Worm (Caenorhabditis elegans) whole organism, young adult: ENCODE results near the gene K11H3.2.

Experiments used
- B0035.1 ChIP-seq: sonication (generic microtip); optimal IDR thresholded peaks from 2 replicates; lab custom pipeline; 2016; ENCODE audit warnings: missing genetic modification characterization, mild to moderate bottlenecking, missing compliant biosample characterization, missing genotype, missing genetic modification reagents
- D2030.7 ChIP-seq: fragments of 200-800 bp; sonication (Bioruptor generic); IDR thresholded peaks from 2 replicates; pipeline ENCODE4 v1.3.6; 2022; ENCODE audit warnings: missing genetic modification reagents, missing genetic modification characterization, missing compliant biosample characterization
- F10E7.11 ChIP-seq: sonication (generic microtip); optimal IDR thresholded peaks from 2 replicates; lab custom pipeline; 2017; ENCODE audit warnings: mild to moderate bottlenecking, missing genetic modification characterization, moderate library complexity, missing compliant biosample characterization
- F22D6.2 ChIP-seq: sonication (generic microtip); optimal IDR thresholded peaks from 2 replicates; lab custom pipeline; 2016; ENCODE audit warnings: mild to moderate bottlenecking, missing genetic modification characterization, missing compliant biosample characterization
- F33H1.4 ChIP-seq: fragments of 200-800 bp; sonication (Bioruptor generic); IDR thresholded peaks from 2 replicates; pipeline ENCODE4 v1.3.6; 2022; ENCODE audit warnings: missing genetic modification reagents, missing genetic modification characterization, missing compliant biosample characterization
- F49E8.2 ChIP-seq: sonication (generic microtip); optimal IDR thresholded peaks from 3 replicates; lab custom pipeline; 2017; ENCODE audit warnings: missing genetic modification characterization, mild to moderate bottlenecking, missing compliant biosample characterization, antibody characterized with exemption, moderate library complexity; ENCODE audit not compliant: insufficient read depth
- F57A8.1 ChIP-seq: fragments of 200-800 bp; sonication (Bioruptor generic); optimal IDR thresholded peaks from 2 replicates; lab custom pipeline; 2018; ENCODE audit warnings: mild to moderate bottlenecking, missing genetic modification characterization, moderate library complexity, missing compliant biosample characterization
- K11D2.4 ChIP-seq: fragments of 200-800 bp; sonication (Bioruptor generic); IDR thresholded peaks from 2 replicates; pipeline ENCODE4 v1.3.6; 2022; ENCODE audit warnings: missing genetic modification reagents, missing genetic modification characterization, missing compliant biosample characterization
- Y79H2A.3 ChIP-seq: fragments of 200-800 bp; sonication (Bioruptor generic); conservative IDR thresholded peaks from 2 replicates; pipeline ENCODE4 v1.3.6; 2022; ENCODE audit warnings: missing genetic modification reagents, missing genetic modification characterization, missing compliant biosample characterization
- ZK185.1 ChIP-seq: sonication (generic microtip); optimal IDR thresholded peaks from 2 replicates; lab custom pipeline; 2016; ENCODE audit warnings: mild to moderate bottlenecking, missing genetic modification characterization, missing compliant biosample characterization; ENCODE audit not compliant: poor library complexity, severe bottlenecking
- aptf-2 ChIP-seq: fragments of 200-800 bp; sonication (Bioruptor generic); conservative IDR thresholded peaks from 2 replicates; pipeline ENCODE4 v1.3.6; 2022; ENCODE audit warnings: missing genetic modification reagents, missing genetic modification characterization, missing compliant biosample characterization
- bed-1 ChIP-seq: fragments of 200-800 bp; sonication (Bioruptor generic); IDR thresholded peaks from 2 replicates; pipeline ENCODE4 v1.3.6; 2022; ENCODE audit warnings: missing genetic modification reagents, missing genetic modification characterization, missing compliant biosample characterization
- cebp-1 ChIP-seq, 2 experiments: fragments of 200-800 bp in 1 of 2; sonication (Bioruptor generic) in 1 of 2; sonication (generic microtip) in 1 of 2; IDR thresholded peaks in 1 of 2; optimal IDR thresholded peaks in 1 of 2; 2 replicates each; pipeline versions ENCODE4 v1.3.6 to Lab custom; 2017 to 2022; ENCODE audit warnings: missing compliant biosample characterization in 2 of 2, missing genetic modification characterization in 2 of 2, mild to moderate bottlenecking in 1 of 2, missing genetic modification reagents in 1 of 2, moderate library complexity in 1 of 2
- ceh-40 ChIP-seq: fragments of 200-800 bp; sonication (Bioruptor generic); IDR thresholded peaks from 2 replicates; pipeline ENCODE4 v1.3.6; 2022; ENCODE audit warnings: missing genetic modification characterization, missing compliant biosample characterization
- ceh-58 ChIP-seq: fragments of 200-800 bp; sonication (Bioruptor generic); IDR thresholded peaks from 2 replicates; pipeline ENCODE4 v1.3.6; 2022; ENCODE audit warnings: missing genetic modification characterization, missing compliant biosample characterization
- ceh-91 ChIP-seq: fragments of 200-800 bp; sonication (Bioruptor generic); IDR thresholded peaks from 2 replicates; pipeline ENCODE4 v1.3.6; 2022; ENCODE audit warnings: missing genetic modification reagents, missing genetic modification characterization, missing compliant biosample characterization
- die-1 ChIP-seq: sonication (generic microtip); optimal IDR thresholded peaks from 2 replicates; lab custom pipeline; 2016; ENCODE audit warnings: missing genotype, mild to moderate bottlenecking, missing genetic modification characterization, missing compliant biosample characterization
- dox-1 ChIP-seq: fragments of 200-800 bp; sonication (Bioruptor generic); IDR thresholded peaks from 2 replicates; pipeline ENCODE4 v1.3.6; 2022; ENCODE audit warnings: missing genetic modification reagents, missing genetic modification characterization, missing compliant biosample characterization
- dpff-1 ChIP-seq: sonication (generic microtip); optimal IDR thresholded peaks from 2 replicates; lab custom pipeline; 2017; ENCODE audit warnings: mild to moderate bottlenecking, missing genetic modification characterization, missing compliant biosample characterization
- efl-1 ChIP-seq: fragments of 150-350 bp; optimal IDR thresholded peaks from 2 replicates; lab custom pipeline; 2014; ENCODE audit warnings: missing biosample characterization, missing genetic modification reagents, missing genetic modification characterization
- hlh-26 ChIP-seq: fragments of 200-800 bp; sonication (Bioruptor generic); conservative IDR thresholded peaks from 2 replicates; pipeline ENCODE4 v1.3.6; 2022; ENCODE audit warnings: missing genetic modification reagents, missing genetic modification characterization, missing compliant biosample characterization
- hmg-1.2 ChIP-seq: fragments of 200-800 bp; sonication (Bioruptor generic); IDR thresholded peaks from 2 replicates; pipeline ENCODE4 v1.3.6; 2022; ENCODE audit warnings: missing genetic modification reagents, missing genetic modification characterization, missing compliant biosample characterization
- lag-1 ChIP-seq: fragments of 200-800 bp; sonication (Bioruptor generic); IDR thresholded peaks from 2 replicates; pipeline ENCODE4 v1.3.6; 2022; ENCODE audit warnings: missing genetic modification reagents, missing genetic modification characterization, missing compliant biosample characterization
- lin-54 ChIP-seq: fragments of 200-800 bp; sonication (Bioruptor generic); optimal IDR thresholded peaks from 2 replicates; lab custom pipeline; 2018; ENCODE audit warnings: mild to moderate bottlenecking, missing genetic modification characterization, missing compliant biosample characterization
- lsl-1 ChIP-seq: fragments of 200-800 bp; sonication (Bioruptor generic); optimal IDR thresholded peaks from 2 replicates; lab custom pipeline; 2018; ENCODE audit warnings: mild to moderate bottlenecking, missing genetic modification characterization, moderate library complexity, missing compliant biosample characterization
- lsy-27 ChIP-seq: sonication (generic microtip); optimal IDR thresholded peaks from 2 replicates; lab custom pipeline; 2017; ENCODE audit warnings: missing genetic modification characterization, mild to moderate bottlenecking, missing compliant biosample characterization, antibody characterized with exemption, missing genotype, borderline replicate concordance; ENCODE audit not compliant: insufficient read depth
- madf-6 ChIP-seq: fragments of 200-800 bp; sonication (Bioruptor generic); IDR thresholded peaks from 2 replicates; pipeline ENCODE4 v1.3.6; 2022; ENCODE audit warnings: missing genetic modification reagents, missing genetic modification characterization, missing compliant biosample characterization
- madf-8 ChIP-seq: fragments of 200-800 bp; sonication (Bioruptor generic); conservative IDR thresholded peaks from 2 replicates; pipeline ENCODE4 v1.3.6; 2022; ENCODE audit warnings: missing genetic modification reagents, missing genetic modification characterization, missing compliant biosample characterization
- mes-4 ChIP-seq: sonication (generic microtip); optimal IDR thresholded peaks from 2 replicates; lab custom pipeline; 2016; ENCODE audit warnings: missing genotype, missing genetic modification characterization, missing compliant biosample characterization
- nfya-1 ChIP-seq: sonication (generic microtip); optimal IDR thresholded peaks from 2 replicates; lab custom pipeline; 2017; ENCODE audit warnings: antibody characterized with exemption, missing compliant biosample characterization, missing genetic modification characterization, borderline replicate concordance; ENCODE audit not compliant: insufficient read depth
- nfya-2 ChIP-seq: fragments of 200-800 bp; sonication (Bioruptor generic); IDR thresholded peaks from 2 replicates; pipeline ENCODE4 v1.3.6; 2022; ENCODE audit warnings: missing genetic modification reagents, missing genetic modification characterization, missing compliant biosample characterization
- pha-4 ChIP-seq: fragments of 150-350 bp; sonication (generic microtip); optimal IDR thresholded peaks from 2 replicates; lab custom pipeline; 2014; ENCODE audit warnings: missing biosample characterization, missing genetic modification reagents, missing genetic modification characterization
- repo-1 ChIP-seq: sonication (generic microtip); optimal IDR thresholded peaks from 2 replicates; lab custom pipeline; 2017; ENCODE audit warnings: mild to moderate bottlenecking, missing genetic modification characterization, missing compliant biosample characterization
- sdz-38 ChIP-seq: sonication (generic microtip); optimal IDR thresholded peaks from 2 replicates; lab custom pipeline; 2016; ENCODE audit warnings: missing genotype, missing genetic modification characterization, missing compliant biosample characterization
- snpc-1.3 ChIP-seq: sonication (generic microtip); optimal IDR thresholded peaks from 2 replicates; lab custom pipeline; 2017; ENCODE audit warnings: missing genetic modification characterization, mild to moderate bottlenecking, missing compliant biosample characterization, antibody characterized with exemption, moderate library complexity, missing genotype, missing genetic modification reagents; ENCODE audit not compliant: insufficient read depth
- snpc-3.4 ChIP-seq: sonication (generic microtip); optimal IDR thresholded peaks from 2 replicates; lab custom pipeline; 2017; ENCODE audit warnings: missing genetic modification characterization, mild to moderate bottlenecking, missing compliant biosample characterization, antibody characterized with exemption, moderate library complexity, missing genotype, missing genetic modification reagents
- snpc-4 ChIP-seq, 5 experiments: fragments of 150-350 bp in 1 of 5; sonication (generic microtip) in 4 of 5; optimal IDR thresholded peaks; 2 replicates each; lab custom pipeline; 2014 to 2018; ENCODE audit warnings: missing genetic modification characterization in 5 of 5, missing biosample characterization in 3 of 5, antibody characterized with exemption in 2 of 5, mild to moderate bottlenecking in 2 of 5, missing compliant biosample characterization in 2 of 5, missing genotype in 2 of 5, moderate library complexity in 2 of 5, missing genetic modification reagents in 1 of 5
- zim-3 ChIP-seq: sonication (generic microtip); optimal IDR thresholded peaks from 2 replicates; lab custom pipeline; 2017; ENCODE audit warnings: mild to moderate bottlenecking, missing genetic modification characterization, moderate library complexity, missing compliant biosample characterization
- ztf-18 ChIP-seq: sonication (generic microtip); optimal IDR thresholded peaks from 2 replicates; lab custom pipeline; 2016; ENCODE audit warnings: missing genotype, mild to moderate bottlenecking, missing genetic modification characterization, missing compliant biosample characterization

Gene K11H3.2

ce11 chrIII:9817894-9818293 lies 28.3 kb upstream of the K11H3.2 start:
- TF ChIP-seq hmg-1.2 (GFP tag; lab: Robert Waterston, UW): no peak
- no peak for TF ChIP-seq aptf-2
- no peak for TF ChIP-seq nfya-2 (GFP tag; lab: Robert Waterston, UW)
- no peak for TF ChIP-seq B0035.1 (tag; lab: Kevin White, UChicago)
- TF ChIP-seq mes-4: no peak
- no peak for TF ChIP-seq die-1 (tag; lab: Kevin White, UChicago)
- no peak for TF ChIP-seq zim-3 (tag; lab: Kevin White, UChicago)
- TF ChIP-seq K11D2.4 (GFP tag; lab: Robert Waterston, UW): no peak
- TF ChIP-seq sdz-38: no peak
- TF ChIP-seq efl-1 (GFP tag; lab: Kevin White, UChicago): peak; percentile 35
- TF ChIP-seq lsl-1 (GFP tag; lab: Kevin White, UChicago): peak; percentile 93
- TF ChIP-seq repo-1 (tag; lab: Kevin White, UChicago): no peak
- TF ChIP-seq F22D6.2: no peak
- TF ChIP-seq lin-54 (GFP tag; lab: Kevin White, UChicago): peak; percentile 45
- TF ChIP-seq dpff-1 (tag; lab: Kevin White, UChicago): no peak
- TF ChIP-seq snpc-3.4 (tag; lab: Kevin White, UChicago): peak; percentile 1
- no peak for TF ChIP-seq hlh-26 (GFP tag; lab: Robert Waterston, UW)
- TF ChIP-seq cebp-1 (GFP tag; IDR thresholded peaks at IDR 0.05; lab: Robert Waterston, UW): no peak
- TF ChIP-seq cebp-1 (tag; optimal IDR thresholded peaks at IDR 0.05; lab: Kevin White, UChicago): no peak
- no peak for TF ChIP-seq F10E7.11 (tag; lab: Kevin White, UChicago)
- TF ChIP-seq madf-6 (GFP tag; lab: Robert Waterston, UW): peak; percentile 60
- peak; percentile 30; the same call in 1 of the 2 replicates for TF ChIP-seq dox-1
- no peak for TF ChIP-seq Y79H2A.3 (GFP tag; lab: Robert Waterston, UW)
- no peak for TF ChIP-seq lag-1 (GFP tag; lab: Robert Waterston, UW)
- TF ChIP-seq lsy-27 (tag; lab: Kevin White, UChicago): no peak
- peak; percentile 31 for TF ChIP-seq F33H1.4
- no peak for TF ChIP-seq F57A8.1
- TF ChIP-seq F49E8.2: peak; percentile 26
- no peak for TF ChIP-seq snpc-4 (GFP tag; optimal IDR thresholded peaks at IDR 0.05; lab: Kevin White, UChicago)
- no peak for TF ChIP-seq snpc-4 (tag; optimal IDR thresholded peaks at IDR 0.05; lab: Kevin White, UChicago)
- TF ChIP-seq ceh-58 (GFP tag; lab: Robert Waterston, UW): no peak
- TF ChIP-seq ceh-40 (GFP tag; lab: Robert Waterston, UW): no peak
- TF ChIP-seq D2030.7 (GFP tag; lab: Robert Waterston, UW): no peak
- no peak for TF ChIP-seq nfya-1
- TF ChIP-seq madf-8: 0 out of 2 replicates have a peak, but pooled peaks have one; percentile 24
- no peak for TF ChIP-seq ceh-91 (GFP tag; lab: Robert Waterston, UW)
- TF ChIP-seq snpc-1.3: no peak
- no peak for TF ChIP-seq bed-1
- TF ChIP-seq ZK185.1 (tag; lab: Kevin White, UChicago): no peak
- TF ChIP-seq pha-4 (tag; lab: Kevin White, UChicago): no peak
- no peak for TF ChIP-seq ztf-18 (tag; lab: Kevin White, UChicago)
